Worm (Caenorhabditis elegans) whole organism, L1 larva: ENCODE results near the gene Y7A5A.5.

Experiments
- C16A3.4 ChIP-seq: fragments of 150-350 bp; optimal IDR thresholded peaks from 2 replicates; lab custom pipeline; 2014; ENCODE audit warnings: missing biosample characterization, missing genetic modification characterization
- blmp-1 ChIP-seq: fragments of 150-350 bp; optimal IDR thresholded peaks from 2 replicates; lab custom pipeline; 2014; ENCODE audit warnings: missing biosample characterization, missing genetic modification characterization
- ceh-63 ChIP-seq: fragments of 200-800 bp; sonication (Bioruptor generic); optimal IDR thresholded peaks from 2 replicates; lab custom pipeline; 2018; ENCODE audit warnings: mild to moderate bottlenecking, missing genetic modification characterization, missing compliant biosample characterization
- egl-27 ChIP-seq, 2 experiments: fragments of 150-350 bp in 1 of 2; sonication (generic microtip); optimal IDR thresholded peaks; 3 replicates each; lab custom pipeline; 2017 to 2018; ENCODE audit warnings: missing biosample characterization in 2 of 2, missing genetic modification characterization in 2 of 2, missing genetic modification reagents in 2 of 2
- fos-1 ChIP-seq: fragments of 150-350 bp; optimal IDR thresholded peaks from 2 replicates; lab custom pipeline; 2014; ENCODE audit warnings: missing biosample characterization, missing genetic modification characterization
- hlh-17 ChIP-seq: fragments of 200-800 bp; sonication (Bioruptor generic); optimal IDR thresholded peaks from 2 replicates; lab custom pipeline; 2018; ENCODE audit warnings: missing genetic modification characterization, mild to moderate bottlenecking, missing compliant biosample characterization, moderate library complexity, borderline replicate concordance
- lin-15B ChIP-seq: fragments of 150-350 bp; sonication (generic microtip); optimal IDR thresholded peaks from 3 replicates; lab custom pipeline; 2014; ENCODE audit warnings: missing biosample characterization, missing genetic modification characterization
- nhr-20 ChIP-seq: sonication (generic microtip); optimal IDR thresholded peaks from 2 replicates; lab custom pipeline; 2016; ENCODE audit warnings: mild to moderate bottlenecking, missing genetic modification characterization, missing compliant biosample characterization
- pqm-1 ChIP-seq: sonication (generic microtip); optimal IDR thresholded peaks from 3 replicates; lab custom pipeline; 2017; ENCODE audit warnings: missing biosample characterization, missing genetic modification characterization
- snpc-4 ChIP-seq: fragments of 150-350 bp; optimal IDR thresholded peaks from 2 replicates; lab custom pipeline; 2014; ENCODE audit warnings: missing biosample characterization, missing genetic modification characterization
- unc-62 ChIP-seq: fragments of 150-350 bp; optimal IDR thresholded peaks from 2 replicates; lab custom pipeline; 2014; ENCODE audit warnings: missing biosample characterization, missing genetic modification reagents, missing genetic modification characterization
- zip-4 ChIP-seq: fragments of 200-800 bp; sonication (Bioruptor generic); optimal IDR thresholded peaks from 2 replicates; lab custom pipeline; 2018; ENCODE audit warnings: mild to moderate bottlenecking, missing genetic modification characterization, moderate library complexity, missing compliant biosample characterization
- ztf-4 ChIP-seq: fragments of 150-350 bp; optimal IDR thresholded peaks from 2 replicates; lab custom pipeline; 2014; ENCODE audit warnings: missing biosample characterization, missing genetic modification characterization

DNA sequence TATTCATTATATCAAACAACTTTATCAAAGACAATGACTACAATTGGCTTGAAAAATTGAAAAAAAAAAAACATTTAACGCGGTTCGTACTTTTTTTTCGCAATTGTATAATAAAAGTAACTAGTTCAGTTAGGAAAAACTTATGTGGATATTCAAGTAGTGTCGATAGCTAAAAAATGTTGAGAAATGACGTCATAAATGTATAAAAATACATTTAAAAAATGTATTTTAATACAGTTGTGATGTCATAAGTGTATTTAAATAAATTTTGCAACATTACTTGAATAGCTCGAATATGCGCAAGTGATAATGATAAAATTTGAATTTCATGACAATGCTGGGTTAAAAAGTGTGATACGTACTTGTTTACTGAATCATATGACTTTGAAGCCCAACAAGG, 44.9 kb upstream of the Y7A5A.5 start:
- TF ChIP-seq C16A3.4 (tag; lab: Kevin White, UChicago) (no peak), nhr-20 (no peak), zip-4 (GFP tag; lab: Kevin White, UChicago) (no peak), ceh-63 (GFP tag; lab: Kevin White, UChicago) (no peak), unc-62 (GFP tag; lab: Kevin White, UChicago) (no peak), snpc-4 (tag; lab: Kevin White, UChicago) (no peak), lin-15B (tag; lab: Kevin White, UChicago) (no peak), fos-1 (tag; lab: Kevin White, UChicago) (no peak), pqm-1 (tag; lab: Kevin White, UChicago) (no peak), hlh-17 (GFP tag; lab: Kevin White, UChicago) (no peak), blmp-1 (tag; lab: Kevin White, UChicago) (no peak), egl-27 (tag; optimal IDR thresholded peaks at IDR 0.05; lab: Kevin White, UChicago) (no peak), ztf-4 (tag; lab: Kevin White, UChicago) (no peak)
